Worm (Caenorhabditis elegans): Measurements from ENCODE around the gene nlp-24.

nlp-24 gene

ce11 chrV:11593888-11594287 is 22.3 kb upstream of the nlp-24 start:
- TF ChIP-seq flt-1 (GFP tag; IDR thresholded peaks at IDR 0.05) (no peak), T22C8.4 (GFP tag; IDR thresholded peaks at IDR 0.05) (no peak), med-1 (GFP tag; optimal IDR thresholded peaks at IDR 0.05; ENCODE audit: insufficient read depth) (no peak), tab-1 (GFP tag; IDR thresholded peaks at IDR 0.05) (no peak), cog-1 (tag; optimal IDR thresholded peaks at IDR 0.05) (no peak), ztf-29 (GFP tag; IDR thresholded peaks at IDR 0.05) (no peak)

DNA sequence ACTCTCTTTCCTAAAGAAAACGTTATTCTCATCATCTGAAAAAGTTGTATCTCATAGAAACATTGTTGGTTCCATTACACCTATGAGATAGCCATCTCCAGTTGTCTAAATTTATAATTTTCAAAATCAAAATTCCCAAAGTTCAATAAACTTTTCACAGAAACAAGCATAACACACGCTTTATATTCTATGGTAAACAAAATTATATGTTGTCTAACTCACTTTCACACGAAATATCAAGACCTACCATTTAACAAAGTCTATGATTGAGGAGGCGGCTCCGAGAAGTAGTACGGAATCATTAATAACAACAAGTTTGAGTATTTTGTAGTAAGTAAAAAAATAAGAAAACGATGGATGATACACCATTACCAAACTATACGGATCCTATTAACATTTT is 17.4 kb upstream of the nlp-24 start, which contains the start of gene srx-84:
Gene srx-84 (plus strand): TSS at position 301 of the 400 bp plus-strand sequence.
- TF ChIP-seq ref-1 (GFP tag; conservative IDR thresholded peaks at IDR 0.05) (no peak), ztf-23 (GFP tag; IDR thresholded peaks at IDR 0.05) (no peak), med-1 (GFP tag; optimal IDR thresholded peaks at IDR 0.05; ENCODE audit: insufficient read depth) (no peak), flt-1 (GFP tag; IDR thresholded peaks at IDR 0.05) (no peak), T22C8.4 (GFP tag; IDR thresholded peaks at IDR 0.05) (no peak), tab-1 (GFP tag; IDR thresholded peaks at IDR 0.05) (no peak), cog-1 (tag; optimal IDR thresholded peaks at IDR 0.05) (no peak), ztf-29 (GFP tag; IDR thresholded peaks at IDR 0.05) (no peak), klf-2 (GFP tag; conservative IDR thresholded peaks at IDR 0.05) (no peak)

DNA sequence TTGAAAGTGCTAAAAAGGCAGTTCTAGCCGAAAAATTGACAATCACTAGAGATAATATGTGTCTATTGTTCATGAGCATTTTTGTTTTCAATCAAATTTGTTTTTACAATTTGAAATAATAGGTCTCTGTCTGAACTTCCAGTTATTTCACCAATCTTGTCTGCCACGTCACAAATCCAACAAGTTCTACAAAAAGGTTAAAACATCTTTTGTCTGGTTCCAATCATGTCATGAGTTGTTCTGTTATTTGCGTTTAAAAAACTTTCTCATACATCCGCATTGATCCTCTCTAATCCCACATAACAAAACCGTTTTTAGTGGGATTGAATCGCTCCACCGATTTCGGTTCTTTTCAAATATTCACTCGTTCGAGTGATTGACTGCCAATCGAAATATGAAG is 15.4 kb upstream of the nlp-24 start, which contains the start of gene F35B12.9:
Gene F35B12.9 (plus strand): TSS at position 372 of the 400 bp plus-strand sequence.
- TF ChIP-seq med-1 (GFP tag; optimal IDR thresholded peaks at IDR 0.05; ENCODE audit: insufficient read depth), result no peak
- no peak for TF ChIP-seq flt-1 (GFP tag; IDR thresholded peaks at IDR 0.05)
- no peak for TF ChIP-seq ztf-29 (GFP tag; IDR thresholded peaks at IDR 0.05)
- no peak for TF ChIP-seq T22C8.4 (GFP tag; IDR thresholded peaks at IDR 0.05)
- no peak for TF ChIP-seq klf-2 (GFP tag; conservative IDR thresholded peaks at IDR 0.05)
- TF ChIP-seq ztf-23 (GFP tag; IDR thresholded peaks at IDR 0.05), result no peak
- TF ChIP-seq tab-1 (GFP tag; IDR thresholded peaks at IDR 0.05), result no peak
- TF ChIP-seq ref-1 (GFP tag; conservative IDR thresholded peaks at IDR 0.05), result no peak
- no peak for TF ChIP-seq cog-1 (tag; optimal IDR thresholded peaks at IDR 0.05)

ce11 chrV:11604484-11604883 is 11.7 kb upstream of the nlp-24 start, which contains the start of gene dhs-20:
TSS of gene dhs-20 (minus strand) at chrV:11604563.
- TF ChIP-seq T22C8.4 (GFP tag; IDR thresholded peaks at IDR 0.05), result no peak
- TF ChIP-seq ref-1 (GFP tag; conservative IDR thresholded peaks at IDR 0.05), result no peak
- TF ChIP-seq tab-1 (GFP tag; IDR thresholded peaks at IDR 0.05), result no peak
- TF ChIP-seq klf-2 (GFP tag; conservative IDR thresholded peaks at IDR 0.05), result no peak
- TF ChIP-seq ztf-29 (GFP tag; IDR thresholded peaks at IDR 0.05), result no peak
- TF ChIP-seq cog-1 (tag; optimal IDR thresholded peaks at IDR 0.05), result no peak
- no peak for TF ChIP-seq ztf-23 (GFP tag; IDR thresholded peaks at IDR 0.05)
- TF ChIP-seq flt-1 (GFP tag; IDR thresholded peaks at IDR 0.05), result no peak
- no peak for TF ChIP-seq med-1 (GFP tag; optimal IDR thresholded peaks at IDR 0.05; ENCODE audit: insufficient read depth)

DNA sequence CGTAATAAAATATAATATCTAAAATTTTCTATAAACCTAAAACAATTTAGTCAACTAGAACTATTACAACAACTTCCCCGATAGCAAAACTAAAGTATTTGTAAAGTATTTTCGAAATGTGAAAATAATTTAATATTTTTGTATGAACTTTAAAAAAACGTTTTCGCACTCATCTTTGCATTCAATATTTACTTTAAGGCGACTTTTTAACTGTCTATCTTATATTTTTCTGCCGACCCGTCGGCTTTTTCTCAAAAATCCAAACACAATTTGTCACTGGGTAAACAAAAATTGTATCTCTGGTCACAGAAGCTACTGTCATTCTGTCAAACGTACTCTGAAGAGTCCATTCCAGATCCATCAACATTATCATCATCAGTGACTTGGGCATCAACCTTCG is 10.9 kb upstream of the nlp-24 start:
- TF ChIP-seq klf-2 (GFP tag; conservative IDR thresholded peaks at IDR 0.05), result no peak
- no peak for TF ChIP-seq tab-1 (GFP tag; IDR thresholded peaks at IDR 0.05)
- no peak for TF ChIP-seq ztf-29 (GFP tag; IDR thresholded peaks at IDR 0.05)
- TF ChIP-seq T22C8.4 (GFP tag; IDR thresholded peaks at IDR 0.05), result no peak
- TF ChIP-seq ref-1 (GFP tag; conservative IDR thresholded peaks at IDR 0.05), result no peak
- TF ChIP-seq ztf-23 (GFP tag; IDR thresholded peaks at IDR 0.05), result no peak
- TF ChIP-seq cog-1 (tag; optimal IDR thresholded peaks at IDR 0.05), result no peak
- TF ChIP-seq med-1 (GFP tag; optimal IDR thresholded peaks at IDR 0.05; ENCODE audit: insufficient read depth), result no peak
- TF ChIP-seq flt-1 (GFP tag; IDR thresholded peaks at IDR 0.05), result no peak

- TF ChIP-seq med-1 (GFP tag; optimal IDR thresholded peaks at IDR 0.05; ENCODE audit: insufficient read depth) (no peak), T22C8.4 (GFP tag; IDR thresholded peaks at IDR 0.05) (no peak), ztf-29 (GFP tag; IDR thresholded peaks at IDR 0.05) (no peak), flt-1 (GFP tag; IDR thresholded peaks at IDR 0.05) (no peak), cog-1 (tag; optimal IDR thresholded peaks at IDR 0.05) (no peak), ztf-23 (GFP tag; IDR thresholded peaks at IDR 0.05) (no peak), klf-2 (GFP tag; conservative IDR thresholded peaks at IDR 0.05) (no peak), tab-1 (GFP tag; IDR thresholded peaks at IDR 0.05) (no peak), ref-1 (GFP tag; conservative IDR thresholded peaks at IDR 0.05) (no peak)
Observed at ce11 chrV:11606424-11606823, 9.8 kb upstream of the nlp-24 start, which contains the start of gene idpp-16. TSS of gene idpp-16 (minus strand) at chrV:11606524.

ce11 chrV:11610049-11610448 is 6.1 kb upstream of the nlp-24 start, which contains the start of gene piit-1:
TSS of gene piit-1 (minus strand) at chrV:11610149.
- TF ChIP-seq cog-1 (tag; optimal IDR thresholded peaks at IDR 0.05) (no peak), tab-1 (GFP tag; IDR thresholded peaks at IDR 0.05) (no peak), ref-1 (GFP tag; conservative IDR thresholded peaks at IDR 0.05) (no peak), ztf-23 (GFP tag; IDR thresholded peaks at IDR 0.05) (no peak), T22C8.4 (GFP tag; IDR thresholded peaks at IDR 0.05) (no peak), med-1 (GFP tag; optimal IDR thresholded peaks at IDR 0.05; ENCODE audit: insufficient read depth) (no peak), ztf-29 (GFP tag; IDR thresholded peaks at IDR 0.05) (no peak), flt-1 (GFP tag; IDR thresholded peaks at IDR 0.05) (no peak), klf-2 (GFP tag; conservative IDR thresholded peaks at IDR 0.05) (no peak)

DNA sequence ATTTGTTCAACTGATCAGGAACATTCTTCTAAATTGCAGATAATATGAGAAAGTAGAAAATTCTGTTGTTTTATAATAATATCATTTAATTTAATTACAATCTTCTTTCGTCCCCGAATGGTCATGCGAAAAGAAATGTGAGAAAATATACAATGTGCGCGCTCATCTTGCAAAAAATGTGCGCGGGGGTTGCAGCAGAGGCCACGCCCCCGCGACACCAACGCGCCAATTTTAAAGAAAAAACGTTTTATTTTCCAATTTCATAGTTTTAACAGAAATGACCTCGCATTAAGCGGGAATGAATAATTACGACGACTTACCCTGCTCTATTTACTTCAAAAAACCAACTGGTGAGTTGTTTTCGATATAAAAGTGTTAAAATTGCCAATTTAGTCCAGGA is 5.7 kb upstream of the nlp-24 start, which contains the start of gene sas-5:
Gene sas-5 (plus strand): TSS at position 257 of the 400 bp plus-strand sequence.
- TF ChIP-seq ref-1 (GFP tag; conservative IDR thresholded peaks at IDR 0.05), result peak; percentile 53; the same call in 1 of the 2 replicates
- TF ChIP-seq med-1 (GFP tag; optimal IDR thresholded peaks at IDR 0.05; ENCODE audit: insufficient read depth), result peak; percentile 92
- peak; percentile 91 for TF ChIP-seq ztf-23 (GFP tag; IDR thresholded peaks at IDR 0.05)
- TF ChIP-seq flt-1 (GFP tag; IDR thresholded peaks at IDR 0.05), result peak; percentile 92
- peak; percentile 58; the same call in 1 of the 2 replicates for TF ChIP-seq T22C8.4 (GFP tag; IDR thresholded peaks at IDR 0.05)
- peak; percentile 45 for TF ChIP-seq cog-1 (tag; optimal IDR thresholded peaks at IDR 0.05)
- peak; percentile 86 for TF ChIP-seq tab-1 (GFP tag; IDR thresholded peaks at IDR 0.05)
- peak; percentile 60 for TF ChIP-seq ztf-29 (GFP tag; IDR thresholded peaks at IDR 0.05)
- peak; percentile 85 for TF ChIP-seq klf-2 (GFP tag; conservative IDR thresholded peaks at IDR 0.05)

DNA sequence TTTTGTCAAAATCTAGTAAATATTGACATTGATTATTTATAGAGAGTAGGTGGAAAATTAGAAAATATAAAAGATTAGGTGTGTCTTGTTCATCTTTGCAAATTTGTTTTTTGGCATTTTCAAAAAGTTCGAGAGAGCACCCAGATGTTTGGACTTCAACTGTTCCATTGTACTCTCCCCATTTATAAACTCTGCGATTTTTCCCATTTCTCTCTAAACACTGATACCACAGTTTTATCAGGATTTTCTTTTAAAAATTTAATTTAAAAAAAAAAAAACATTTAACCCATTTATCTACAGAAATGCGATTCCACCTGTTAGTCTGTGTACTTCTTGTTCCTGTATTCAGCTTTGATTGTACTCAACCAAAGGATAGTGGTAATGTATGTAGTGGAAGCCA is 3.2 kb upstream of the nlp-24 start, which contains the start of gene tag-290:
Gene tag-290 (plus strand): TSS at position 301 of the 400 bp plus-strand sequence.
- no peak for TF ChIP-seq T22C8.4 (GFP tag; IDR thresholded peaks at IDR 0.05)
- no peak for TF ChIP-seq cog-1 (tag; optimal IDR thresholded peaks at IDR 0.05)
- TF ChIP-seq flt-1 (GFP tag; IDR thresholded peaks at IDR 0.05), result no peak
- no peak for TF ChIP-seq tab-1 (GFP tag; IDR thresholded peaks at IDR 0.05)
- TF ChIP-seq med-1 (GFP tag; optimal IDR thresholded peaks at IDR 0.05; ENCODE audit: insufficient read depth), result no peak
- TF ChIP-seq ztf-23 (GFP tag; IDR thresholded peaks at IDR 0.05), result no peak
- no peak for TF ChIP-seq ztf-29 (GFP tag; IDR thresholded peaks at IDR 0.05)
- no peak for TF ChIP-seq klf-2 (GFP tag; conservative IDR thresholded peaks at IDR 0.05)

Data from whole organism, midembryonic.